Worm (Caenorhabditis elegans): ENCODE results near the gene nspb-3.

ce11 chrIV:6552036-6552435, 42.7 kb downstream of the nspb-3 start:
- TF ChIP-seq ztf-29 (GFP tag; IDR thresholded peaks at IDR 0.05) (no peak), klf-2 (GFP tag; conservative IDR thresholded peaks at IDR 0.05) (no peak), ref-1 (GFP tag; conservative IDR thresholded peaks at IDR 0.05) (no peak), tab-1 (GFP tag; IDR thresholded peaks at IDR 0.05) (no peak), cog-1 (tag; optimal IDR thresholded peaks at IDR 0.05) (no peak), ztf-23 (GFP tag; IDR thresholded peaks at IDR 0.05) (no peak), flt-1 (GFP tag; IDR thresholded peaks at IDR 0.05) (no peak), med-1 (GFP tag; optimal IDR thresholded peaks at IDR 0.05; ENCODE audit: insufficient read depth) (no peak)

Data from whole organism, midembryonic.